Fruit fly (Drosophila melanogaster) whole organism, prepupa: ENCODE results near the gene CG44476.

ENCODE experiments used
- CG10631 ChIP-seq: fragments of 200-800 bp; sonication (Bioruptor generic); optimal IDR thresholded peaks from 2 replicates; lab custom pipeline; 2016; ENCODE audit warnings: missing biosample characterization, missing genetic modification characterization
- CG10669 ChIP-seq: fragments of 200-800 bp; sonication (Bioruptor generic); optimal IDR thresholded peaks from 3 replicates; lab custom pipeline; 2018; ENCODE audit warnings: missing biosample characterization, mild to moderate bottlenecking, missing genetic modification characterization, moderate library complexity
- CG11762 ChIP-seq: fragments of 200-800 bp; sonication (Bioruptor generic); optimal IDR thresholded peaks from 3 replicates; lab custom pipeline; 2016; ENCODE audit warnings: missing biosample characterization, missing genetic modification characterization; ENCODE audit not compliant: insufficient read depth
- CG11902 ChIP-seq: fragments of 200-800 bp; sonication (Bioruptor generic); optimal IDR thresholded peaks from 3 replicates; lab custom pipeline; 2016; ENCODE audit warnings: missing biosample characterization, missing genetic modification characterization
- CG1621 ChIP-seq: fragments of 200-800 bp; sonication (Bioruptor generic); optimal IDR thresholded peaks from 3 replicates; lab custom pipeline; 2018; ENCODE audit warnings: missing biosample characterization, mild to moderate bottlenecking, missing genetic modification characterization
- CG16779 ChIP-seq: fragments of 200-800 bp; sonication (Bioruptor generic); optimal IDR thresholded peaks from 3 replicates; lab custom pipeline; 2017; ENCODE audit warnings: missing biosample characterization, mild to moderate bottlenecking, missing genetic modification characterization
- CG34406 ChIP-seq: fragments of 200-800 bp; sonication (Bioruptor generic); optimal IDR thresholded peaks from 3 replicates; lab custom pipeline; 2016; ENCODE audit warnings: missing biosample characterization, missing genetic modification characterization
- CG3919 ChIP-seq: fragments of 200-800 bp; sonication (Bioruptor generic); optimal IDR thresholded peaks from 3 replicates; lab custom pipeline; 2016; ENCODE audit warnings: missing biosample characterization, missing genetic modification characterization
- CG4318 ChIP-seq: fragments of 200-800 bp; sonication (Bioruptor generic); optimal IDR thresholded peaks from 3 replicates; lab custom pipeline; 2017; ENCODE audit warnings: missing biosample characterization, mild to moderate bottlenecking, missing genetic modification characterization
- CG6163 ChIP-seq: fragments of 200-800 bp; sonication (Bioruptor generic); IDR thresholded peaks from 3 replicates; pipeline ENCODE4 v1.3.6; 2022; ENCODE audit warnings: missing biosample characterization, missing genetic modification characterization
- CG6276 ChIP-seq: fragments of 200-800 bp; sonication (Bioruptor generic); optimal IDR thresholded peaks from 2 replicates; lab custom pipeline; 2017; ENCODE audit warnings: missing biosample characterization, mild to moderate bottlenecking, missing genetic modification characterization
- CG6792 ChIP-seq: fragments of 200-800 bp; sonication (Bioruptor generic); optimal IDR thresholded peaks from 3 replicates; lab custom pipeline; 2016; ENCODE audit warnings: missing biosample characterization, missing genetic modification characterization
- CG6854 ChIP-seq: fragments of 200-800 bp; sonication (Bioruptor generic); optimal IDR thresholded peaks from 2 replicates; lab custom pipeline; 2017; ENCODE audit warnings: missing biosample characterization, mild to moderate bottlenecking, missing genetic modification characterization
- CG8632 ChIP-seq: fragments of 200-800 bp; sonication (Bioruptor generic); optimal IDR thresholded peaks from 3 replicates; lab custom pipeline; 2016; ENCODE audit warnings: missing biosample characterization, missing genetic modification characterization
- CG9139 ChIP-seq: fragments of 200-800 bp; sonication (Bioruptor generic); optimal IDR thresholded peaks from 3 replicates; lab custom pipeline; 2017; ENCODE audit warnings: missing biosample characterization, mild to moderate bottlenecking, missing genetic modification characterization
- Eip75B ChIP-seq: fragments of 200-800 bp; sonication (Bioruptor generic); optimal IDR thresholded peaks from 3 replicates; lab custom pipeline; 2016; ENCODE audit warnings: missing biosample characterization, missing genetic modification characterization
- Eip78C ChIP-seq: fragments of 200-800 bp; sonication (Bioruptor generic); peaks from one replicate; lab custom pipeline; 2016; ENCODE audit warnings: missing biosample characterization, missing genetic modification characterization
- Eip93F ChIP-seq: fragments of 200-800 bp; sonication (Bioruptor generic); optimal IDR thresholded peaks from 2 replicates; lab custom pipeline; 2016; ENCODE audit warnings: missing biosample characterization, mild to moderate bottlenecking, missing genetic modification characterization
- Ets21C ChIP-seq: fragments of 200-800 bp; sonication (Bioruptor generic); optimal IDR thresholded peaks from 3 replicates; lab custom pipeline; 2016; ENCODE audit warnings: missing biosample characterization, missing genetic modification characterization
- Ets96B ChIP-seq: fragments of 200-800 bp; optimal IDR thresholded peaks from 2 replicates; lab custom pipeline; 2019; ENCODE audit warnings: missing biosample characterization, mild to moderate bottlenecking, missing genetic modification characterization, moderate library complexity
- Gug ChIP-seq: fragments of 200-800 bp; sonication (Bioruptor generic); IDR thresholded peaks from 2 replicates; pipeline ENCODE4 v1.3.6; 2022; ENCODE audit warnings: missing biosample characterization, missing genetic modification characterization
- Hr38 ChIP-seq: sonication (Bioruptor generic); optimal IDR thresholded peaks from 2 replicates; lab custom pipeline; 2016; ENCODE audit warnings: missing biosample characterization, missing genetic modification characterization
- Hr39 ChIP-seq: fragments of 200-800 bp; sonication (Bioruptor generic); optimal IDR thresholded peaks from 2 replicates; lab custom pipeline; 2016; ENCODE audit warnings: missing biosample characterization, missing genetic modification characterization
- Hr4 ChIP-seq: fragments of 200-800 bp; sonication (Bioruptor generic); optimal IDR thresholded peaks from 3 replicates; lab custom pipeline; 2016; ENCODE audit warnings: missing biosample characterization, missing genetic modification characterization
- OdsH ChIP-seq: fragments of 200-800 bp; sonication (Bioruptor generic); optimal IDR thresholded peaks from 3 replicates; lab custom pipeline; 2016; ENCODE audit warnings: missing biosample characterization, missing genetic modification characterization
- Sox102F ChIP-seq: fragments of 200-800 bp; sonication (Bioruptor generic); optimal IDR thresholded peaks from 2 replicates; lab custom pipeline; 2016; ENCODE audit warnings: missing biosample characterization, mild to moderate bottlenecking, missing genetic modification characterization
- Sox15 ChIP-seq: fragments of 200-800 bp; sonication (Bioruptor generic); optimal IDR thresholded peaks from 3 replicates; lab custom pipeline; 2016; ENCODE audit warnings: missing biosample characterization, missing genetic modification characterization
- acj6 ChIP-seq: fragments of 200-800 bp; sonication (Bioruptor generic); optimal IDR thresholded peaks from 3 replicates; lab custom pipeline; 2016; ENCODE audit warnings: missing biosample characterization, missing genetic modification characterization
- dac ChIP-seq: fragments of 200-800 bp; sonication (Bioruptor generic); optimal IDR thresholded peaks from 2 replicates; lab custom pipeline; 2017; ENCODE audit warnings: missing biosample characterization, mild to moderate bottlenecking, missing genetic modification characterization
- fd59A ChIP-seq: fragments of 200-800 bp; sonication (Bioruptor generic); optimal IDR thresholded peaks from 2 replicates; lab custom pipeline; 2017; ENCODE audit warnings: missing biosample characterization, mild to moderate bottlenecking, missing genetic modification characterization, missing genetic modification reagents
- fd85E ChIP-seq: fragments of 200-800 bp; sonication (Bioruptor generic); optimal IDR thresholded peaks from 3 replicates; lab custom pipeline; 2016; ENCODE audit warnings: missing biosample characterization, missing genetic modification characterization
- fkh ChIP-seq: fragments of 200-800 bp; sonication (Bioruptor generic); optimal IDR thresholded peaks from 3 replicates; lab custom pipeline; 2017; ENCODE audit warnings: missing biosample characterization, mild to moderate bottlenecking, missing genetic modification characterization, moderate library complexity
- lz ChIP-seq: fragments of 200-800 bp; sonication (Bioruptor generic); optimal IDR thresholded peaks from 3 replicates; lab custom pipeline; 2016; ENCODE audit warnings: missing biosample characterization, missing genetic modification characterization
- net ChIP-seq: fragments of 200-800 bp; sonication (Bioruptor generic); optimal IDR thresholded peaks from 3 replicates; lab custom pipeline; 2016; ENCODE audit warnings: missing biosample characterization, missing genetic modification characterization
- salr ChIP-seq, 2 experiments: fragments of 200-800 bp; sonication (Bioruptor generic); optimal IDR thresholded peaks; 3 replicates each; lab custom pipeline; 2016 to 2018; ENCODE audit warnings: missing biosample characterization in 2 of 2, missing genetic modification characterization in 2 of 2, mild to moderate bottlenecking in 1 of 2
- spab ChIP-seq: fragments of 200-800 bp; sonication (Bioruptor generic); optimal IDR thresholded peaks from 2 replicates; lab custom pipeline; 2017; ENCODE audit warnings: missing biosample characterization, mild to moderate bottlenecking, missing genetic modification characterization, missing genetic modification reagents
- ss ChIP-seq, 2 experiments: fragments of 200-800 bp; sonication (Bioruptor generic); optimal IDR thresholded peaks; 2 replicates in 1 of 2; 3 replicates in 1 of 2; lab custom pipeline; 2017 to 2018; ENCODE audit warnings: mild to moderate bottlenecking in 2 of 2, missing biosample characterization in 2 of 2, missing genetic modification characterization in 2 of 2, moderate library complexity in 1 of 2
- svp ChIP-seq: fragments of 200-800 bp; sonication (Bioruptor generic); peaks from one replicate; lab custom pipeline; 2016; ENCODE audit warnings: missing biosample characterization, missing genetic modification characterization
- topi ChIP-seq: fragments of 200-800 bp; sonication (Bioruptor generic); optimal IDR thresholded peaks from 3 replicates; lab custom pipeline; 2016; ENCODE audit warnings: missing biosample characterization, missing genetic modification characterization
- vri ChIP-seq: fragments of 200-800 bp; sonication (Bioruptor generic); optimal IDR thresholded peaks from 3 replicates; lab custom pipeline; 2016; ENCODE audit warnings: missing biosample characterization, mild to moderate bottlenecking, missing genetic modification characterization

CG44476 gene

DNA sequence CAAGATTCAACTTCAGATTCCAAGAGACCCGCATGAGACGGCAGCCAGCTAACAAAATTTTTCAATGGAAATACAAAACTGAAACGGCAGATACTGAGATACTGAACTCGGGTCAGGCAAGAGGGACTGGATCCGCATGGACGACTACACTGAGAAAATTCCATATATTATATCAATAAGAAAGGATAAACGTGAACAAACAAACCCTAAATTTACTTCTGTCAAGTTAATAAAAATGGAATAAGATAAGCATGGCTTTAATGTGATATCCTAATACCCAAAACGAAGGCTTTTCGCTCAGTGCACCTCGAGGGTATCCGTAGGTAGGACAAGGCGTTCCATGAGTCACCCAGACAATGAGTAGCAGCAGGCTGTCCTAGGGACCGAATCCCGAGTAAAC lies 32.3 kb upstream of the CG44476 start (continued):
- TF ChIP-seq Gug (GFP tag; lab: Robert Waterston, UW) (peak; percentile 62), vri (GFP tag; lab: Kevin White, UChicago) (peak; percentile 94), topi (peak; percentile 95), dac (GFP tag; lab: Kevin White, UChicago) (peak; percentile 26), CG16779 (peak; percentile 70), spab (GFP tag; lab: Kevin White, UChicago) (peak; percentile 87), Ets96B (tag; lab: Kevin White, UChicago) (peak; percentile 91), Sox15 (GFP tag; lab: Kevin White, UChicago) (peak; percentile 90), CG6792 (GFP tag; lab: Kevin White, UChicago) (peak; percentile 95), salr (GFP tag; optimal IDR thresholded peaks at IDR 0.05; lab: Kevin White, UChicago) (peak; percentile 69 to 83), lz (peak; percentile 93), CG6163 (GFP tag; lab: Robert Waterston, UW) (peak; percentile 96), CG6854 (GFP tag; lab: Kevin White, UChicago) (peak; percentile 86), CG10631 (peak; percentile 91), CG11762 (GFP tag; lab: Kevin White, UChicago) (peak; percentile 89), acj6 (GFP tag; lab: Kevin White, UChicago) (peak; percentile 95), CG34406 (GFP tag; lab: Kevin White, UChicago) (peak; percentile 92), CG6276 (peak; percentile 53), Hr38 (GFP tag; lab: Kevin White, UChicago) (no peak), CG4318 (GFP tag; lab: Kevin White, UChicago) (peak; percentile 61), Sox102F (GFP tag; lab: Kevin White, UChicago) (peak; percentile 94), CG11902 (GFP tag; lab: Kevin White, UChicago) (peak; percentile 92), Eip78C (GFP tag; lab: Kevin White, UChicago) (peak; percentile 97), CG10669 (GFP tag; lab: Kevin White, UChicago) (peak; percentile 89), fd85E (GFP tag; lab: Kevin White, UChicago) (peak; percentile 69), CG1621 (tag; lab: Kevin White, UChicago) (peak; percentile 89), OdsH (GFP tag; lab: Kevin White, UChicago) (peak; percentile 92)

DNA sequence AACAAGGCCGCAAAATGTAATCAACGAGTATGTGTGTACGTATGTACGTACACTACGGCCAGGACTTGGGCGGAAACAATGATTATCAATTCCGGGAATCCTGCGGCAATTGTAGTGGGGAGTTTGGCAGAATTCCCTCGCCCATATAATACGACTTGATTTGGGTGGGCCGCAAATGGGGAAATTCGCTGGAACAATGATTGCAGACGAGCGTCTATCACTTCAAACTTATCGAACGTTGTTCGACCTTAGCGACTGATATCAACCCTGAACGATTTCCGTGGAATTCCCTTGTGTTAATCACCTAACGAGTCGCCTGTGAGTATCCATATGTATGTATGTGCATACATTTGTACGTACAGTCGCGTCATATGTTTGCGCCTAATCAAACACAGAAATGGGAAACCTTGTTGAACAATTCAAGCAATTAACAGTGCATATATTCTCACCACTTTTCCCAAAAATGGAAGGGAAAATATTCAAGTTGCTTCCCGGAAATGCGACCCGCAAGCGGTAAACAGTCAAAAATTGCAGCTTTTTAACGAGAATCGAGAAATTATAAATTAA lies 31.4 kb upstream of the CG44476 start:
- TF ChIP-seq dac (GFP tag; lab: Kevin White, UChicago), result no peak
- TF ChIP-seq fd59A (GFP tag; lab: Kevin White, UChicago), result no peak
- no peak for TF ChIP-seq CG8632
- TF ChIP-seq lz, result no peak
- no peak for TF ChIP-seq CG34406 (GFP tag; lab: Kevin White, UChicago)
- no peak for TF ChIP-seq Hr39 (GFP tag; lab: Kevin White, UChicago)
- no peak for TF ChIP-seq CG3919 (GFP tag; lab: Kevin White, UChicago)
- no peak for TF ChIP-seq Hr4
- no peak for TF ChIP-seq Ets21C (GFP tag; lab: Kevin White, UChicago)
- TF ChIP-seq CG6854 (GFP tag; lab: Kevin White, UChicago), result no peak
- TF ChIP-seq Eip93F (GFP tag; lab: Kevin White, UChicago), result no peak
- peak; percentile 26 for TF ChIP-seq fkh (GFP tag; lab: Kevin White, UChicago)
- no peak for TF ChIP-seq ss (GFP tag; optimal IDR thresholded peaks at IDR 0.05; lab: Kevin White, UChicago)
- no peak for TF ChIP-seq spab (GFP tag; lab: Kevin White, UChicago)
- peak; percentile 10 for TF ChIP-seq vri (GFP tag; lab: Kevin White, UChicago)
- TF ChIP-seq CG9139, result no peak
- TF ChIP-seq salr (GFP tag; optimal IDR thresholded peaks at IDR 0.05; lab: Kevin White, UChicago), result no peak
- TF ChIP-seq CG16779, result no peak

DNA sequence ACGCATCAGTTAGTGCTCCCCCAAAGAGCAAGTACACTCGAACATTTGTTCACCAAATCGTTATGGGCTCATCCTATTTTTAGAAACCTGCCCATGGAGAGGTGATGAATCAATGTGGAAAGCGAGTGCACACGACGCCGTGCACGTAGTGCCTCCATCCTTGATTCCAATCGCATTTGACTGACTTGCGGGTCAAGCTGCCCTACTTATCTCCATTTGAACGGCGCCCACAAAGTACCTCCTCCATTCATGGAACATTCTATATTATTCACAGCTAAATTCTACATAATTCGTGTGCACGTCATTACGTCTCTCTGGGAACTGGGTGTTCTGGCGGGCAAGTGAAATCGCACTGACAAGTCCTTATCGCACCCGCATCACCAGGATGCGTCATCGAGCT lies 30.2 kb upstream of the CG44476 start:
- TF ChIP-seq svp (GFP tag; lab: Kevin White, UChicago) (peak; percentile 91), Eip75B (no peak), Hr38 (GFP tag; lab: Kevin White, UChicago) (no peak), CG10669 (GFP tag; lab: Kevin White, UChicago) (no peak), net (no peak), vri (GFP tag; lab: Kevin White, UChicago) (no peak)
